Worm (Caenorhabditis elegans) whole organism, L4/young adult: ENCODE measurements around the gene sem-5.

ENCODE experiments used
- dao-5 ChIP-seq: sonication (generic microtip); optimal IDR thresholded peaks from 2 replicates; lab custom pipeline; 2016; ENCODE audit warnings: missing genotype, missing genetic modification characterization, moderate library complexity, missing compliant biosample characterization
- him-1 ChIP-seq: sonication (generic microtip); optimal IDR thresholded peaks from 2 replicates; lab custom pipeline; 2016; ENCODE audit warnings: missing genotype, missing genetic modification reagents, missing genetic modification characterization, missing compliant biosample characterization

DNA sequence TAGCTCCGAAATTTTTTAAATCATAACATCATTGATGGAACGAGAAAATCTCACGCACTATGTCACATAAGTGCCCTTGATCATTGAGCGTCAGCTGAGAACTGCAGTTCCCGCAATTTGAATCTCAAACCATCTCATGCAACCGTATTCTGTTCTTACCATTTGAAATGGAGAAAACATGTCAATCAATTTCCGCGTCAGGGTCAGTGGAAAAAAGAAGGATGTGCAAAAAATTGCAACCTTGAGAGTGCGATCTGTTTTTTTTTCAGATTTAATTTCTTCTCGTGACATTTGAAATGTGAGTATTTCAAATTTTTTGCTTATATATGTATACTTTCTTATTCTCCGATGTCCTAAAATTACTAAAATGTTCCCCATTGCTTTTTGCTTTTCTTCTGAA is 49.1 kb upstream of the sem-5 start:
- no peak for TF ChIP-seq dao-5 (tag; lab: Kevin White, UChicago)
- no peak for TF ChIP-seq him-1 (tag; lab: Kevin White, UChicago)
